Fruit fly (Drosophila melanogaster): ENCODE measurements around the gene Syt12.

- TF ChIP-seq pan (optimal IDR thresholded peaks at IDR 0.05) (no peak), psq (optimal IDR thresholded peaks at IDR 0.05) (no peak)
Measured at dm6 chrX:13320697-13321445, 38.2 kb upstream of the Syt12 start.
